Worm (Caenorhabditis elegans) whole organism, L4 larva: ENCODE data around the gene F09G8.10.

Source experiments
- F10B5.3 ChIP-seq: sonication (generic microtip); optimal IDR thresholded peaks from 2 replicates; lab custom pipeline; 2016; ENCODE audit warnings: mild to moderate bottlenecking, missing genetic modification characterization, missing compliant biosample characterization
- F44E2.7 ChIP-seq: fragments of 200-800 bp; sonication (Bioruptor generic); IDR thresholded peaks from 2 replicates; pipeline ENCODE4 v2.1.2; 2022; ENCODE audit warnings: missing genetic modification characterization, missing compliant biosample characterization
- T20F7.1 ChIP-seq: fragments of 200-800 bp; sonication (Bioruptor generic); optimal IDR thresholded peaks from 2 replicates; lab custom pipeline; 2018; ENCODE audit warnings: mild to moderate bottlenecking, missing genetic modification characterization, missing compliant biosample characterization
- Y105C5A.15 ChIP-seq: fragments of 200-800 bp; sonication (Bioruptor generic); IDR thresholded peaks from 2 replicates; pipeline ENCODE4 v1.3.6; 2022; ENCODE audit warnings: missing genetic modification characterization, missing compliant biosample characterization
- ZK546.5 ChIP-seq, 2 experiments: sonication (generic microtip); optimal IDR thresholded peaks; 2 replicates each; lab custom pipeline; 2017; ENCODE audit warnings: missing biosample characterization in 2 of 2, missing genetic modification characterization in 2 of 2
- aha-1 ChIP-seq: fragments of 150-350 bp; peaks from one replicate; lab custom pipeline; 2014; ENCODE audit warnings: missing biosample characterization, missing genetic modification characterization
- aly-2 ChIP-seq: sonication (generic microtip); optimal IDR thresholded peaks from 2 replicates; lab custom pipeline; 2018; ENCODE audit warnings: missing biosample characterization, missing genetic modification characterization
- ama-1 ChIP-seq: fragments of 150-350 bp; optimal IDR thresholded peaks from 2 replicates; lab custom pipeline; 2014; ENCODE audit warnings: inconsistent platforms, mixed read lengths
- ceh-32 ChIP-seq: sonication (generic microtip); optimal IDR thresholded peaks from 2 replicates; lab custom pipeline; 2016; ENCODE audit warnings: mild to moderate bottlenecking, missing genetic modification characterization, missing compliant biosample characterization; ENCODE audit not compliant: poor library complexity
- ceh-82 ChIP-seq: sonication (generic microtip); optimal IDR thresholded peaks from 2 replicates; lab custom pipeline; 2017; ENCODE audit warnings: missing biosample characterization, missing genetic modification characterization
- daf-12 ChIP-seq: fragments of 150-350 bp; optimal IDR thresholded peaks from 2 replicates; lab custom pipeline; 2014; ENCODE audit warnings: missing biosample characterization, missing genetic modification reagents, missing genetic modification characterization
- daf-16 ChIP-seq, 3 experiments: sonication (generic microtip); optimal IDR thresholded peaks; 2 replicates each; lab custom pipeline; 2016 to 2017; ENCODE audit warnings: missing genetic modification characterization in 3 of 3, missing genetic modification reagents in 3 of 3, mild to moderate bottlenecking in 2 of 3, missing compliant biosample characterization in 2 of 3, missing biosample characterization in 1 of 3, moderate library complexity in 1 of 3
- dpl-1 ChIP-seq: fragments of 150-350 bp; optimal IDR thresholded peaks from 2 replicates; lab custom pipeline; 2014; ENCODE audit warnings: missing biosample characterization, missing genetic modification reagents, missing genetic modification characterization
- dve-1 ChIP-seq: sonication (generic microtip); optimal IDR thresholded peaks from 2 replicates; lab custom pipeline; 2017; ENCODE audit warnings: antibody characterized with exemption, mild to moderate bottlenecking, missing genetic modification characterization, missing compliant biosample characterization; ENCODE audit not compliant: insufficient read depth
- egl-27 ChIP-seq: sonication (generic microtip); optimal IDR thresholded peaks from 3 replicates; lab custom pipeline; 2017; ENCODE audit warnings: missing biosample characterization, missing genetic modification reagents, missing genetic modification characterization
- egl-43 ChIP-seq: fragments of 200-800 bp; sonication (Bioruptor generic); IDR thresholded peaks from 2 replicates; pipeline ENCODE4 v1.3.6; 2022; ENCODE audit warnings: missing genetic modification reagents, missing genetic modification characterization, missing compliant biosample characterization
- fos-1 ChIP-seq: fragments of 150-350 bp; optimal IDR thresholded peaks from 2 replicates; lab custom pipeline; 2014; ENCODE audit warnings: missing biosample characterization, missing genetic modification characterization
- hif-1 ChIP-seq, 2 experiments: sonication (generic microtip); optimal IDR thresholded peaks; 2 replicates each; lab custom pipeline; 2016 to 2017; ENCODE audit warnings: missing compliant biosample characterization in 2 of 2, missing genetic modification characterization in 2 of 2, missing genetic modification reagents in 2 of 2, missing genotype in 2 of 2, mild to moderate bottlenecking in 1 of 2
- hlh-11 ChIP-seq: fragments of 200-800 bp; sonication (Bioruptor generic); optimal IDR thresholded peaks from 2 replicates; lab custom pipeline; 2018; ENCODE audit warnings: mild to moderate bottlenecking, missing genetic modification characterization, missing compliant biosample characterization
- hlh-30 ChIP-seq: sonication (generic microtip); optimal IDR thresholded peaks from 2 replicates; lab custom pipeline; 2017; ENCODE audit warnings: antibody characterized with exemption, mild to moderate bottlenecking, missing genetic modification characterization, missing compliant biosample characterization; ENCODE audit not compliant: insufficient read depth
- hmg-1.1 ChIP-seq: fragments of 200-800 bp; sonication (Bioruptor generic); IDR thresholded peaks from 2 replicates; pipeline ENCODE4 v1.3.6; 2022; ENCODE audit warnings: missing genetic modification reagents, missing genetic modification characterization, missing compliant biosample characterization
- jun-1 ChIP-seq: fragments of 150-350 bp; optimal IDR thresholded peaks from 2 replicates; lab custom pipeline; 2014; ENCODE audit warnings: missing biosample characterization, missing genetic modification reagents, missing genetic modification characterization
- lin-15B ChIP-seq: fragments of 150-350 bp; sonication (generic microtip); optimal IDR thresholded peaks from 3 replicates; lab custom pipeline; 2014; ENCODE audit warnings: missing biosample characterization, missing genetic modification characterization
- lin-38 ChIP-seq: fragments of 200-800 bp; sonication (Bioruptor generic); IDR thresholded peaks from 2 replicates; pipeline ENCODE4 v1.3.6; 2022; ENCODE audit warnings: missing genetic modification reagents, missing genetic modification characterization, missing compliant biosample characterization
- lsy-2 ChIP-seq, 2 experiments: fragments of 150-350 bp in 1 of 2; sonication (generic microtip) in 1 of 2; optimal IDR thresholded peaks; 2 replicates each; lab custom pipeline; 2014 to 2017; ENCODE audit warnings: missing biosample characterization in 2 of 2, missing genetic modification characterization in 2 of 2
- mes-2 ChIP-seq: sonication (generic microtip); optimal IDR thresholded peaks from 2 replicates; lab custom pipeline; 2016; ENCODE audit warnings: missing genotype, mild to moderate bottlenecking, missing genetic modification characterization, missing compliant biosample characterization; ENCODE audit not compliant: poor library complexity, severe bottlenecking
- nhr-10 ChIP-seq: fragments of 150-350 bp; optimal IDR thresholded peaks from 2 replicates; lab custom pipeline; 2014; ENCODE audit warnings: missing biosample characterization, missing genetic modification characterization
- nhr-111 ChIP-seq: fragments of 200-800 bp; sonication (Bioruptor generic); optimal IDR thresholded peaks from 2 replicates; lab custom pipeline; 2018; ENCODE audit warnings: mild to moderate bottlenecking, missing genetic modification characterization, missing compliant biosample characterization
- nhr-28 ChIP-seq: fragments of 150-350 bp; optimal IDR thresholded peaks from 2 replicates; lab custom pipeline; 2014; ENCODE audit warnings: missing biosample characterization, missing genetic modification characterization
- nhr-41 ChIP-seq: fragments of 200-800 bp; sonication (Bioruptor generic); IDR thresholded peaks from 2 replicates; pipeline ENCODE4 v1.3.6; 2022; ENCODE audit warnings: missing genetic modification reagents, missing genetic modification characterization, missing compliant biosample characterization
- nhr-48 ChIP-seq: sonication (generic microtip); optimal IDR thresholded peaks from 2 replicates; lab custom pipeline; 2016; ENCODE audit warnings: mild to moderate bottlenecking, missing genetic modification characterization, missing compliant biosample characterization
- pha-4 ChIP-seq, 2 experiments: fragments of 150-350 bp in 1 of 2; fragments of 200-800 bp in 1 of 2; sonication (Bioruptor generic) in 1 of 2; IDR thresholded peaks in 1 of 2; optimal IDR thresholded peaks in 1 of 2; 2 replicates each; pipeline versions ENCODE4 v1.3.6 to Lab custom; 2014 to 2022; ENCODE audit warnings: missing genetic modification characterization in 2 of 2, missing genetic modification reagents in 2 of 2, missing biosample characterization in 1 of 2, missing compliant biosample characterization in 1 of 2
- sdz-12 ChIP-seq: fragments of 200-800 bp; sonication (Bioruptor generic); optimal IDR thresholded peaks from 2 replicates; lab custom pipeline; 2018; ENCODE audit warnings: mild to moderate bottlenecking, missing genetic modification characterization, missing compliant biosample characterization
- spr-3 ChIP-seq: fragments of 200-800 bp; sonication (Bioruptor generic); optimal IDR thresholded peaks from 2 replicates; lab custom pipeline; 2018; ENCODE audit warnings: mild to moderate bottlenecking, missing genetic modification characterization, missing compliant biosample characterization
- tag-97 ChIP-seq: fragments of 200-800 bp; sonication (Bioruptor generic); IDR thresholded peaks from 2 replicates; pipeline ENCODE4 v1.3.6; 2022; ENCODE audit warnings: missing genetic modification characterization, missing compliant biosample characterization
- tra-1 ChIP-seq: fragments of 200-800 bp; sonication (Bioruptor generic); IDR thresholded peaks from 2 replicates; pipeline ENCODE4 v1.3.6; 2022; ENCODE audit warnings: missing genetic modification reagents, missing genetic modification characterization, missing compliant biosample characterization
- unc-62 ChIP-seq, 3 experiments: fragments of 150-350 bp in 1 of 3; sonication (generic microtip); optimal IDR thresholded peaks in 2 of 3; peaks in 1 of 3; 1 replicate in 1 of 3; 2 replicates in 2 of 3; lab custom pipeline; 2014 to 2017; ENCODE audit warnings: missing biosample characterization in 3 of 3, missing genetic modification characterization in 3 of 3, missing genetic modification reagents in 3 of 3, missing genotype in 1 of 3
- ztf-11 ChIP-seq: fragments of 150-350 bp; optimal IDR thresholded peaks from 2 replicates; lab custom pipeline; 2014; ENCODE audit warnings: missing biosample characterization, missing genetic modification characterization

Gene F09G8.10

DNA sequence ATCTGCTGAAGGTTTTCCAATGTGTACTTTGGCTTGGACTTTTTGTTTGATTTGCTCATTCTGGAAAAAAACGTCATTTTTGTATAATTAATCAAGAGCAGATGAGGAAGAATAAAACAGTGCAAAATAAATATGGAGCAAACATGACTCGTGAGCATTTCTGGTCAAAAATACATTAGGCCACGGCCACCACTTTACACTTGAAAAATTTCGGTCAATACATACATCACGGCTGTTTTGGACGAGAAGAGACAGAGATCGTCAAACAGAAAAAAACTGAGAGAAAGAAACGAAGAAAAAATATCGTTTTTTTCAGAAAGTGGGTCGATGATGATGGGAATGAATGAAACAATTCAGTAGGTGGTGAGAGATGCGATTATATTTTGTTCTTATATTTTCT, 3.7 kb downstream of the F09G8.10 start, which contains the start of the genes F09G8.7 and crn-7:
Gene F09G8.7, minus strand, starts transcription at position 60 of the 400 bp plus-strand sequence.
Gene crn-7, plus strand, starts transcription at position 236 of the 400 bp plus-strand sequence.
- peak; percentile 38 for TF ChIP-seq hlh-11 (tag; lab: Kevin White, UChicago)
- no peak for TF ChIP-seq pha-4 (GFP tag; IDR thresholded peaks at IDR 0.05; lab: Robert Waterston, UW)
- TF ChIP-seq pha-4 (tag; optimal IDR thresholded peaks at IDR 0.05; lab: Kevin White, UChicago) = peak; percentile 45
- TF ChIP-seq nhr-28 (tag; lab: Kevin White, UChicago) = peak; percentile 51
- TF ChIP-seq egl-43 (GFP tag; lab: Robert Waterston, UW) = no peak
- peak; percentile 39; the same call in 1 of the 2 replicates for TF ChIP-seq lin-38
- TF ChIP-seq dve-1 (tag; lab: Kevin White, UChicago) = peak; percentile 28
- TF ChIP-seq unc-62 (GFP tag; optimal IDR thresholded peaks at IDR 0.05 in 1 of 2; lab: Kevin White, UChicago) = peak in 1 of 2 experiments; percentile 57
- no peak for TF ChIP-seq unc-62 (tag; optimal IDR thresholded peaks at IDR 0.05; lab: Kevin White, UChicago)
- TF ChIP-seq aha-1 (tag; lab: Kevin White, UChicago) = no peak
- TF ChIP-seq sdz-12 = no peak
- no peak for TF ChIP-seq ceh-82 (tag; lab: Kevin White, UChicago)
- peak; percentile 55 for TF ChIP-seq hlh-30 (tag; lab: Kevin White, UChicago)
- TF ChIP-seq lsy-2 (tag; optimal IDR thresholded peaks at IDR 0.05; lab: Kevin White, UChicago) = peak in 1 of 2 experiments; percentile 61
- no peak for TF ChIP-seq daf-12
- peak; percentile 67 for TF ChIP-seq mes-2 (tag; lab: Kevin White, UChicago)
- TF ChIP-seq daf-16 (GFP tag; optimal IDR thresholded peaks at IDR 0.05; lab: Kevin White, UChicago) = no peak
- peak; percentile 15 for TF ChIP-seq daf-16 (tag; optimal IDR thresholded peaks at IDR 0.05; lab: Kevin White, UChicago)
- TF ChIP-seq tra-1 (GFP tag; lab: Robert Waterston, UW) = no peak

DNA sequence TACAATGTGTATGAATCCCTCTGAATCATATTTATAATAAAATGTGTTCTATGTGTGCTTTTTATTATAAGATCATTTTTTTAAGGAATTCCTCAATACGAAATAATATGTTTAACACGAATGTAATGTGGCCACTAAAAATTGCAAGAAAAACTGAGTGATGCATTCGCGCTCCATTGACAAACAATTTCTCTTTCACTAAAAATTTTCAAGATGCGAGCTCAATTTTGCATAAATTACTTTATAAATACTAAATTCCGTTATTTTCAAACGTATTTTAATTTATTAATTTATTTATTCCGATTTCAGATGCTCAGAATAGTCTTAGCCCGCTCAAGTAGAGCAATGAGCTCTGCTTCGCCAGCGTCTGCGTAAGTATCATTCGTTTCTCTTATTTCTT, 6.2 kb downstream of the F09G8.10 start, which contains the start of gene mrps-9:
Gene mrps-9, plus strand, starts transcription at position 310 of the 400 bp plus-strand sequence.
- TF ChIP-seq ceh-32 = no peak
- no peak for TF ChIP-seq nhr-41
- TF ChIP-seq F10B5.3 = no peak
- TF ChIP-seq dpl-1 (GFP tag; lab: Kevin White, UChicago) = peak; percentile 31
- TF ChIP-seq mes-2 (tag; lab: Kevin White, UChicago) = peak; percentile 61
- no peak for TF ChIP-seq tag-97 (GFP tag; lab: Robert Waterston, UW)
- TF ChIP-seq aly-2 (tag; lab: Kevin White, UChicago) = no peak
- TF ChIP-seq Y105C5A.15 (GFP tag; lab: Robert Waterston, UW) = no peak
- no peak for TF ChIP-seq hif-1 (tag; optimal IDR thresholded peaks at IDR 0.05; lab: Kevin White, UChicago)
- no peak for TF ChIP-seq nhr-10 (tag; lab: Kevin White, UChicago)
- TF ChIP-seq T20F7.1 (GFP tag; lab: Kevin White, UChicago) = peak; percentile 29
- peak; percentile 2 for TF ChIP-seq hlh-30 (tag; lab: Kevin White, UChicago)
- TF ChIP-seq ama-1 = no peak
- TF ChIP-seq lin-38 = peak; percentile 94
- TF ChIP-seq hmg-1.1 (GFP tag; lab: Robert Waterston, UW) = no peak
- TF ChIP-seq lin-15B (tag; lab: Kevin White, UChicago) = no peak

DNA sequence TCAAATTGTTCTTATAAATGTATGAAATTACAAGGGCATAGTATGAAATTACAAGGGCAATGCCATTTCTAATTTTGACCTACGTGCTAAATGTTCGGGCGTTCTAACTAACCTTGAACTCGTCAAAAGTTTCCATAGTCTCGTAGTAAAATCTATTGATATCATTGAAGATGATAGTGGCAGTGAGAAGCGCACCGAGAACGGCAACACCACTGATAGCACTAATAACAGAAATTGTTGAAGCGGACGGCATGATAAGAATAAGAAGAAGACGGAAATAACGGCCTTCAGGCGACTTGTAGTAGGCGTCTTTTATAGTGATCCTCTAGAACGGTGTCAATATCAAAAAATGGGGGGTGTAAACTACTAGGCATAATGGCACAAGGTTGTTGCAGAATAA, 8.6 kb downstream of the F09G8.10 start, which contains the start of gene col-91:
Gene col-91, minus strand, starts transcription at position 288 of the 400 bp plus-strand sequence.
- TF ChIP-seq egl-27 (tag; lab: Kevin White, UChicago) = no peak
- TF ChIP-seq unc-62 (GFP tag; optimal IDR thresholded peaks at IDR 0.05 in 1 of 2; lab: Kevin White, UChicago) = peak in 1 of 2 experiments; percentile 23
- TF ChIP-seq unc-62 (tag; optimal IDR thresholded peaks at IDR 0.05; lab: Kevin White, UChicago) = no peak
- no peak for TF ChIP-seq nhr-111
- no peak for TF ChIP-seq ZK546.5 (tag; optimal IDR thresholded peaks at IDR 0.05; lab: Kevin White, UChicago)
- TF ChIP-seq jun-1 = no peak
- no peak for TF ChIP-seq nhr-41
- no peak for TF ChIP-seq nhr-48 (tag; lab: Kevin White, UChicago)
- TF ChIP-seq nhr-28 (tag; lab: Kevin White, UChicago) = peak; percentile 37
- no peak for TF ChIP-seq fos-1 (tag; lab: Kevin White, UChicago)
- no peak for TF ChIP-seq F44E2.7 (GFP tag; lab: Robert Waterston, UW)
- no peak for TF ChIP-seq daf-12
- no peak for TF ChIP-seq Y105C5A.15 (GFP tag; lab: Robert Waterston, UW)
- TF ChIP-seq ztf-11 = no peak
- no peak for TF ChIP-seq spr-3 (GFP tag; lab: Kevin White, UChicago)
